Fruit fly (Drosophila melanogaster): Measurements from ENCODE around the gene CG31524.
A peak's percentile ranks its signal among the peaks of the same experiment; 100 is the strongest.

- TF ChIP-seq Vsx2 (GFP tag; optimal IDR thresholded peaks at IDR 0.05; ENCODE audit: partially characterized antibody) (no peak), sage (GFP tag; optimal IDR thresholded peaks at IDR 0.05) (no peak), h (GFP tag; optimal IDR thresholded peaks at IDR 0.05) (peak; percentile 69), Mio (GFP tag; optimal IDR thresholded peaks at IDR 0.05) (no peak), br (GFP tag; optimal IDR thresholded peaks at IDR 0.05) (peak; percentile 66), Dfd (GFP tag; optimal IDR thresholded peaks at IDR 0.05) (no peak), HLH106 (tag; optimal IDR thresholded peaks at IDR 0.05) (peak; percentile 55)
These were observed 13.0 kb downstream of the CG31524 start for dm6 chr3R:30501174-30501573.

Data from whole organism, wandering third instar larva.